Worm (Caenorhabditis elegans): ENCODE results near the gene lgc-43.

DNA sequence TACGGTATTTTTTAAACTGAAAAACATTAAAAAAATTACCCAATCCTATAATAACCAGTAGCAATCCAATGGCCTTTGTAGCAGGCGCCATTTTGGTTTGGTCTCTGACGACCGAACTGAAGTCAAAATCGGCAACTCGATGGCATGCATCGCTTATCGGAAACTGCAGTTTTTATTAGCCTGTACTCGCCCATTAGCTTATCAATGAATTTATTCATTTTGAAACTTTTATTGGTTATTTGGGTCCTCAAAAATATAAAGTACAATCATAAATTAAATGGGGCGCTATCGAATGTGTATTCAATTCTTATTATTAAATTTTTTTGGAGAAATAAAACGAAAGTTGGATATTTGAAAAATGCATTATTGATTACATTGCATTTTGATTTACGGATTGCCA, 50.3 kb downstream of the lgc-43 start, which contains the start of gene R09H10.5:
- no peak for TF ChIP-seq W03F9.2 (tag; optimal IDR thresholded peaks at IDR 0.05)
- TF ChIP-seq him-1 (tag; optimal IDR thresholded peaks at IDR 0.05), result no peak
